Worm (Caenorhabditis elegans) whole organism, L3 larva: ENCODE results near the gene C16C8.4.

ENCODE experiments used
- ZK546.5 ChIP-seq: sonication (generic microtip); optimal IDR thresholded peaks from 2 replicates; lab custom pipeline; 2017; ENCODE audit warnings: missing biosample characterization, missing genetic modification characterization
- ama-1 ChIP-seq: fragments of 150-350 bp; optimal IDR thresholded peaks from 2 replicates; lab custom pipeline; 2018
- ceh-16 ChIP-seq: sonication (generic microtip); optimal IDR thresholded peaks from 2 replicates; lab custom pipeline; 2017; ENCODE audit warnings: missing biosample characterization, missing genetic modification characterization
- ceh-28 ChIP-seq: fragments of 150-350 bp; optimal IDR thresholded peaks from 2 replicates; lab custom pipeline; 2014; ENCODE audit warnings: missing biosample characterization, missing genetic modification reagents, missing genetic modification characterization
- ceh-82 ChIP-seq: fragments of 150-350 bp; optimal IDR thresholded peaks from 2 replicates; lab custom pipeline; 2014; ENCODE audit warnings: missing biosample characterization, missing genetic modification characterization
- ceh-9 ChIP-seq: sonication (generic microtip); optimal IDR thresholded peaks from 2 replicates; lab custom pipeline; 2018; ENCODE audit warnings: missing biosample characterization, missing genetic modification characterization
- egl-27 ChIP-seq: sonication (generic microtip); optimal IDR thresholded peaks from 4 replicates; lab custom pipeline; 2017; ENCODE audit warnings: missing biosample characterization, missing genetic modification reagents, missing genetic modification characterization
- egl-5 ChIP-seq: fragments of 150-350 bp; optimal IDR thresholded peaks from 2 replicates; lab custom pipeline; 2017; ENCODE audit warnings: missing biosample characterization, missing genetic modification reagents, missing genetic modification characterization, inconsistent platforms
- elt-1 ChIP-seq: fragments of 150-350 bp; optimal IDR thresholded peaks from 2 replicates; lab custom pipeline; 2014; ENCODE audit warnings: missing biosample characterization, missing genetic modification characterization
- elt-3 ChIP-seq, 3 experiments: fragments of 150-350 bp in 1 of 3; sonication (generic microtip) in 2 of 3; optimal IDR thresholded peaks; 2 replicates in 2 of 3; 4 replicates in 1 of 3; lab custom pipeline; 2014 to 2017; ENCODE audit warnings: missing biosample characterization in 3 of 3, missing genetic modification characterization in 3 of 3
- eor-1 ChIP-seq, 2 experiments: fragments of 150-350 bp; optimal IDR thresholded peaks; 2 replicates each; lab custom pipeline; 2014 to 2018; ENCODE audit warnings: missing biosample characterization in 2 of 2, missing genetic modification characterization in 2 of 2
- fkh-10 ChIP-seq: sonication (generic microtip); optimal IDR thresholded peaks from 2 replicates; lab custom pipeline; 2017; ENCODE audit warnings: missing biosample characterization, missing genetic modification reagents, missing genetic modification characterization
- fkh-2 ChIP-seq: fragments of 150-350 bp; optimal IDR thresholded peaks from 2 replicates; lab custom pipeline; 2014; ENCODE audit warnings: missing biosample characterization, missing genetic modification reagents, missing genetic modification characterization
- fos-1 ChIP-seq: fragments of 150-350 bp; optimal IDR thresholded peaks from 2 replicates; lab custom pipeline; 2014; ENCODE audit warnings: missing biosample characterization, missing genetic modification characterization
- hmg-11 ChIP-seq: sonication (generic microtip); optimal IDR thresholded peaks from 2 replicates; lab custom pipeline; 2016; ENCODE audit warnings: missing genetic modification characterization, missing compliant biosample characterization
- lin-15B ChIP-seq: fragments of 150-350 bp; optimal IDR thresholded peaks from 2 replicates; lab custom pipeline; 2014; ENCODE audit warnings: missing biosample characterization, missing genetic modification characterization
- lin-39 ChIP-seq: fragments of 150-350 bp; optimal IDR thresholded peaks from 2 replicates; lab custom pipeline; 2018; ENCODE audit warnings: missing biosample characterization, missing genetic modification reagents, missing genetic modification characterization
- lsy-12 ChIP-seq: sonication (generic microtip); optimal IDR thresholded peaks from 2 replicates; lab custom pipeline; 2016; ENCODE audit warnings: mild to moderate bottlenecking, missing genetic modification characterization, missing compliant biosample characterization
- mdl-1 ChIP-seq: fragments of 150-350 bp; optimal IDR thresholded peaks from 2 replicates; lab custom pipeline; 2014; ENCODE audit warnings: missing biosample characterization, missing genetic modification characterization
- nfya-1 ChIP-seq: sonication (generic microtip); optimal IDR thresholded peaks from 2 replicates; lab custom pipeline; 2017; ENCODE audit warnings: missing genetic modification characterization, mild to moderate bottlenecking, missing compliant biosample characterization, antibody characterized with exemption, moderate library complexity; ENCODE audit not compliant: insufficient read depth
- nhr-12 ChIP-seq: fragments of 150-350 bp; optimal IDR thresholded peaks from 2 replicates; lab custom pipeline; 2014; ENCODE audit warnings: missing biosample characterization, missing genetic modification characterization
- nhr-23 ChIP-seq: fragments of 150-350 bp; optimal IDR thresholded peaks from 2 replicates; lab custom pipeline; 2014; ENCODE audit warnings: missing biosample characterization, missing genetic modification reagents, missing genetic modification characterization
- nhr-237 ChIP-seq: fragments of 150-350 bp; optimal IDR thresholded peaks from 2 replicates; lab custom pipeline; 2014; ENCODE audit warnings: missing biosample characterization, missing genetic modification characterization
- nhr-25 ChIP-seq: sonication (generic microtip); optimal IDR thresholded peaks from 2 replicates; lab custom pipeline; 2017; ENCODE audit warnings: missing biosample characterization, missing genetic modification characterization
- nhr-28 ChIP-seq: fragments of 150-350 bp; optimal IDR thresholded peaks from 2 replicates; lab custom pipeline; 2014; ENCODE audit warnings: missing biosample characterization, missing genetic modification characterization
- nhr-43 ChIP-seq: sonication (generic microtip); optimal IDR thresholded peaks from 2 replicates; lab custom pipeline; 2016; ENCODE audit warnings: mild to moderate bottlenecking, missing genetic modification characterization, missing compliant biosample characterization; ENCODE audit not compliant: poor library complexity, severe bottlenecking
- nhr-67 ChIP-seq: fragments of 150-350 bp; optimal IDR thresholded peaks from 2 replicates; lab custom pipeline; 2014; ENCODE audit warnings: missing biosample characterization, missing genetic modification characterization
- nhr-76 ChIP-seq: fragments of 150-350 bp; sonication (generic microtip); optimal IDR thresholded peaks from 5 replicates; lab custom pipeline; 2014; ENCODE audit warnings: missing biosample characterization, missing genetic modification characterization
- nhr-77 ChIP-seq: fragments of 150-350 bp; optimal IDR thresholded peaks from 2 replicates; lab custom pipeline; 2014; ENCODE audit warnings: missing biosample characterization, missing genetic modification characterization
- pha-4 ChIP-seq: fragments of 150-350 bp; optimal IDR thresholded peaks from 2 replicates; lab custom pipeline; 2014; ENCODE audit warnings: missing biosample characterization, missing genetic modification reagents, missing genetic modification characterization
- skn-1 ChIP-seq: fragments of 150-350 bp; optimal IDR thresholded peaks from 2 replicates; lab custom pipeline; 2014; ENCODE audit warnings: missing biosample characterization, missing genetic modification characterization
- snpc-4 ChIP-seq: fragments of 150-350 bp; optimal IDR thresholded peaks from 2 replicates; lab custom pipeline; 2014; ENCODE audit warnings: missing biosample characterization, missing genetic modification characterization
- tbx-2 ChIP-seq: sonication (generic microtip); optimal IDR thresholded peaks from 2 replicates; lab custom pipeline; 2016; ENCODE audit warnings: mild to moderate bottlenecking, missing genetic modification characterization, missing compliant biosample characterization
- unc-39 ChIP-seq: sonication (generic microtip); optimal IDR thresholded peaks from 4 replicates; lab custom pipeline; 2017; ENCODE audit warnings: missing biosample characterization, missing genetic modification characterization
- unc-62 ChIP-seq: fragments of 150-350 bp; sonication (generic microtip); optimal IDR thresholded peaks from 4 replicates; lab custom pipeline; 2014; ENCODE audit warnings: missing biosample characterization, missing genetic modification reagents, missing genetic modification characterization
- zag-1 ChIP-seq: fragments of 150-350 bp; optimal IDR thresholded peaks from 2 replicates; lab custom pipeline; 2014; ENCODE audit warnings: missing biosample characterization, missing genetic modification characterization

The C16C8.4 gene

ce11 chrII:3416528-3416927 is 27.7 kb downstream of the C16C8.4 start, which contains the start of gene nep-6:
Gene nep-6, plus strand, starts transcription at chrII:3416828.
- TF ChIP-seq nhr-237 (tag; lab: Kevin White, UChicago) (no peak), nhr-25 (tag; lab: Kevin White, UChicago) (no peak), nhr-12 (tag; lab: Kevin White, UChicago) (no peak), ceh-28 (tag; lab: Kevin White, UChicago) (no peak), nhr-28 (no peak), ceh-9 (tag; lab: Kevin White, UChicago) (no peak), fkh-10 (GFP tag; lab: Kevin White, UChicago) (no peak), lin-15B (tag; lab: Kevin White, UChicago) (no peak), unc-39 (tag; lab: Kevin White, UChicago) (no peak), lin-39 (tag; lab: Kevin White, UChicago) (no peak), lsy-12 (no peak), egl-5 (tag; lab: Kevin White, UChicago) (no peak), egl-27 (tag; lab: Kevin White, UChicago) (no peak)

ce11 chrII:3414383-3414910 is 29.7 kb downstream of the C16C8.4 start, which contains the start of the genes F18A12.7 and F18A12.2:
Gene F18A12.7, minus strand, starts transcription at chrII:3414483.
Gene F18A12.2, plus strand, starts transcription at chrII:3414860.
- TF ChIP-seq eor-1 (tag; optimal IDR thresholded peaks at IDR 0.05; lab: Kevin White, UChicago) = no peak
- TF ChIP-seq tbx-2 (tag; lab: Kevin White, UChicago) = no peak
- no peak for TF ChIP-seq hmg-11
- no peak for TF ChIP-seq ZK546.5 (tag; lab: Kevin White, UChicago)
- TF ChIP-seq zag-1 (tag; lab: Kevin White, UChicago) = no peak
- TF ChIP-seq unc-62 (GFP tag; lab: Kevin White, UChicago) = no peak
- no peak for TF ChIP-seq mdl-1 (tag; lab: Kevin White, UChicago)
- no peak for TF ChIP-seq nhr-67

- TF ChIP-seq pha-4 (tag; lab: Kevin White, UChicago) = no peak
- TF ChIP-seq elt-3 (tag; optimal IDR thresholded peaks at IDR 0.05; lab: Kevin White, UChicago) = no peak
- no peak for TF ChIP-seq skn-1 (tag; lab: Kevin White, UChicago)
- no peak for TF ChIP-seq ceh-82
- TF ChIP-seq ZK546.5 (tag; lab: Kevin White, UChicago) = no peak
- no peak for TF ChIP-seq nfya-1 (tag; lab: Kevin White, UChicago)
- TF ChIP-seq nhr-23 (tag; lab: Kevin White, UChicago) = no peak
- no peak for TF ChIP-seq nhr-43 (tag; lab: Kevin White, UChicago)
- TF ChIP-seq egl-27 (tag; lab: Kevin White, UChicago) = no peak
- TF ChIP-seq nhr-237 (tag; lab: Kevin White, UChicago) = no peak
- TF ChIP-seq ceh-28 (tag; lab: Kevin White, UChicago) = no peak
- TF ChIP-seq ceh-16 (tag; lab: Kevin White, UChicago) = no peak
- no peak for TF ChIP-seq ama-1
- no peak for TF ChIP-seq hmg-11
- no peak for TF ChIP-seq snpc-4 (tag; lab: Kevin White, UChicago)
- TF ChIP-seq egl-5 (tag; lab: Kevin White, UChicago) = no peak
- no peak for TF ChIP-seq zag-1 (tag; lab: Kevin White, UChicago)
- TF ChIP-seq elt-1 (tag; lab: Kevin White, UChicago) = no peak
Observed at ce11 chrII:3403535-3403934, 40.6 kb downstream of the C16C8.4 start, which contains the start of gene nep-8. Gene nep-8, plus strand, starts transcription at chrII:3403835.

ce11 chrII:3402854-3403253 is 41.3 kb downstream of the C16C8.4 start, which contains the start of gene nep-10:
Gene nep-10, minus strand, starts transcription at chrII:3402954.
- TF ChIP-seq nhr-67 (no peak), nfya-1 (tag; lab: Kevin White, UChicago) (no peak), fkh-2 (tag; lab: Kevin White, UChicago) (no peak), nhr-76 (tag; lab: Kevin White, UChicago) (no peak), fos-1 (tag; lab: Kevin White, UChicago) (no peak), nhr-12 (tag; lab: Kevin White, UChicago) (no peak), nhr-25 (tag; lab: Kevin White, UChicago) (no peak), zag-1 (tag; lab: Kevin White, UChicago) (no peak), lin-39 (tag; lab: Kevin White, UChicago) (no peak), nhr-77 (tag; lab: Kevin White, UChicago) (no peak)
